Worm (Caenorhabditis elegans) whole organism, L1 larva: ENCODE data around the gene R08C7.1.

Source experiments
- C04F5.9 ChIP-seq: sonication (generic microtip); optimal IDR thresholded peaks from 2 replicates; lab custom pipeline; 2016; ENCODE audit warnings: missing genetic modification characterization, missing compliant biosample characterization
- C34B4.2 ChIP-seq: sonication (generic microtip); optimal IDR thresholded peaks from 2 replicates; lab custom pipeline; 2017; ENCODE audit warnings: mild to moderate bottlenecking, missing genetic modification characterization, missing compliant biosample characterization
- Y116A8C.19 ChIP-seq: sonication (generic microtip); optimal IDR thresholded peaks from 2 replicates; lab custom pipeline; 2016; ENCODE audit warnings: missing compliant biosample characterization, missing genetic modification characterization, borderline replicate concordance
- aha-1 ChIP-seq: fragments of 150-350 bp; optimal IDR thresholded peaks from 2 replicates; lab custom pipeline; 2014; ENCODE audit warnings: missing biosample characterization, missing genetic modification characterization
- alr-1 ChIP-seq: fragments of 200-800 bp; sonication (Bioruptor generic); optimal IDR thresholded peaks from 2 replicates; lab custom pipeline; 2018; ENCODE audit warnings: borderline replicate concordance, mild to moderate bottlenecking, missing genetic modification characterization, missing compliant biosample characterization
- aly-2 ChIP-seq: fragments of 150-350 bp; optimal IDR thresholded peaks from 2 replicates; lab custom pipeline; 2014; ENCODE audit warnings: missing biosample characterization, missing genetic modification characterization
- ceh-8 ChIP-seq: fragments of 200-800 bp; sonication (Bioruptor generic); optimal IDR thresholded peaks from 2 replicates; lab custom pipeline; 2018; ENCODE audit warnings: mild to moderate bottlenecking, missing genetic modification characterization, moderate library complexity, missing compliant biosample characterization
- ceh-90 ChIP-seq: sonication (generic microtip); optimal IDR thresholded peaks from 2 replicates; lab custom pipeline; 2016; ENCODE audit warnings: missing genetic modification characterization, missing compliant biosample characterization
- efl-3 ChIP-seq: fragments of 200-800 bp; sonication (Bioruptor generic); optimal IDR thresholded peaks from 2 replicates; lab custom pipeline; 2018; ENCODE audit warnings: mild to moderate bottlenecking, missing genetic modification characterization, missing compliant biosample characterization
- egl-13 ChIP-seq: sonication (generic microtip); optimal IDR thresholded peaks from 2 replicates; lab custom pipeline; 2016; ENCODE audit warnings: missing genotype, missing genetic modification reagents, missing genetic modification characterization, missing compliant biosample characterization
- egl-27 ChIP-seq, 2 experiments: fragments of 150-350 bp in 1 of 2; sonication (generic microtip); optimal IDR thresholded peaks; 3 replicates each; lab custom pipeline; 2017 to 2018; ENCODE audit warnings: missing biosample characterization in 2 of 2, missing genetic modification characterization in 2 of 2, missing genetic modification reagents in 2 of 2
- elt-2 ChIP-seq: sonication (generic microtip); optimal IDR thresholded peaks from 2 replicates; lab custom pipeline; 2016; ENCODE audit warnings: missing genetic modification characterization, mild to moderate bottlenecking, inconsistent platforms, missing compliant biosample characterization, missing genetic modification reagents
- fkh-8 ChIP-seq: sonication (generic microtip); optimal IDR thresholded peaks from 2 replicates; lab custom pipeline; 2016; ENCODE audit warnings: mild to moderate bottlenecking, missing genetic modification characterization, missing compliant biosample characterization
- fos-1 ChIP-seq: fragments of 150-350 bp; optimal IDR thresholded peaks from 2 replicates; lab custom pipeline; 2014; ENCODE audit warnings: missing biosample characterization, missing genetic modification characterization
- hlh-4 ChIP-seq: sonication (generic microtip); optimal IDR thresholded peaks from 2 replicates; lab custom pipeline; 2016; ENCODE audit warnings: mild to moderate bottlenecking, missing genetic modification characterization, missing compliant biosample characterization
- isw-1 ChIP-seq: fragments of 200-800 bp; sonication (Bioruptor generic); IDR thresholded peaks from 2 replicates; pipeline ENCODE4 v1.3.6; 2022; ENCODE audit warnings: missing genetic modification characterization, missing compliant biosample characterization
- jun-1 ChIP-seq: fragments of 150-350 bp; optimal IDR thresholded peaks from 2 replicates; lab custom pipeline; 2014; ENCODE audit warnings: missing biosample characterization, missing genetic modification reagents, missing genetic modification characterization
- lin-13 ChIP-seq: fragments of 150-350 bp; optimal IDR thresholded peaks from 2 replicates; lab custom pipeline; 2014; ENCODE audit warnings: missing biosample characterization, missing genetic modification reagents, missing genetic modification characterization
- lin-14 ChIP-seq: fragments of 200-800 bp; sonication (Bioruptor generic); optimal IDR thresholded peaks from 2 replicates; lab custom pipeline; 2018; ENCODE audit warnings: mild to moderate bottlenecking, missing genetic modification characterization, moderate library complexity, missing compliant biosample characterization
- lin-35 ChIP-seq, 2 experiments: fragments of 150-350 bp; optimal IDR thresholded peaks; 2 replicates each; lab custom pipeline; 2014; ENCODE audit warnings: missing biosample characterization in 2 of 2, missing genetic modification characterization in 2 of 2, missing genetic modification reagents in 2 of 2
- lin-39 ChIP-seq: fragments of 150-350 bp; optimal IDR thresholded peaks from 2 replicates; lab custom pipeline; 2014; ENCODE audit warnings: missing biosample characterization, missing genetic modification reagents, missing genetic modification characterization
- lir-3 ChIP-seq: sonication (generic microtip); optimal IDR thresholded peaks from 2 replicates; lab custom pipeline; 2016; ENCODE audit warnings: mild to moderate bottlenecking, missing genetic modification characterization, moderate library complexity, missing compliant biosample characterization; ENCODE audit not compliant: poor library complexity
- mdl-1 ChIP-seq, 2 experiments: fragments of 150-350 bp; optimal IDR thresholded peaks; 2 replicates each; lab custom pipeline; 2014 to 2017; ENCODE audit warnings: missing biosample characterization in 2 of 2, missing genetic modification characterization in 2 of 2, inconsistent platforms in 1 of 2
- mef-2 ChIP-seq: fragments of 150-350 bp; optimal IDR thresholded peaks from 2 replicates; lab custom pipeline; 2014; ENCODE audit warnings: missing biosample characterization, missing genetic modification characterization
- nhr-11 ChIP-seq: fragments of 150-350 bp; optimal IDR thresholded peaks from 2 replicates; lab custom pipeline; 2014; ENCODE audit warnings: missing biosample characterization, missing genetic modification characterization
- nhr-12 ChIP-seq: sonication (generic microtip); optimal IDR thresholded peaks from 2 replicates; lab custom pipeline; 2017; ENCODE audit warnings: missing biosample characterization, missing genetic modification characterization
- nhr-20 ChIP-seq: sonication (generic microtip); optimal IDR thresholded peaks from 2 replicates; lab custom pipeline; 2016; ENCODE audit warnings: mild to moderate bottlenecking, missing genetic modification characterization, missing compliant biosample characterization
- nhr-237 ChIP-seq: fragments of 150-350 bp; optimal IDR thresholded peaks from 2 replicates; lab custom pipeline; 2014; ENCODE audit warnings: missing biosample characterization, missing genetic modification characterization
- nhr-71 ChIP-seq: sonication (generic microtip); optimal IDR thresholded peaks from 2 replicates; lab custom pipeline; 2016; ENCODE audit warnings: mild to moderate bottlenecking, missing genetic modification characterization, moderate library complexity, missing compliant biosample characterization
- nhr-77 ChIP-seq: fragments of 150-350 bp; optimal IDR thresholded peaks from 2 replicates; lab custom pipeline; 2014; ENCODE audit warnings: missing biosample characterization, missing genetic modification characterization
- nhr-84 ChIP-seq: sonication (generic microtip); optimal IDR thresholded peaks from 2 replicates; lab custom pipeline; 2017; ENCODE audit warnings: missing biosample characterization, missing genetic modification characterization
- nhr-85 ChIP-seq: sonication (generic microtip); peaks from one replicate; lab custom pipeline; 2016; ENCODE audit warnings: missing genetic modification characterization, inconsistent platforms, missing compliant biosample characterization
- nhr-90 ChIP-seq: sonication (generic microtip); optimal IDR thresholded peaks from 2 replicates; lab custom pipeline; 2016; ENCODE audit warnings: mild to moderate bottlenecking, missing genetic modification characterization, missing compliant biosample characterization; ENCODE audit not compliant: poor library complexity
- pag-3 ChIP-seq: sonication (generic microtip); optimal IDR thresholded peaks from 2 replicates; lab custom pipeline; 2017; ENCODE audit warnings: missing genetic modification characterization, mild to moderate bottlenecking, missing compliant biosample characterization, antibody characterized with exemption, borderline replicate concordance; ENCODE audit not compliant: insufficient read depth
- pax-3 ChIP-seq: fragments of 200-800 bp; sonication (Bioruptor generic); optimal IDR thresholded peaks from 2 replicates; lab custom pipeline; 2018; ENCODE audit warnings: mild to moderate bottlenecking, missing genetic modification characterization, moderate library complexity, missing compliant biosample characterization
- rnt-1 ChIP-seq: sonication (generic microtip); optimal IDR thresholded peaks from 2 replicates; lab custom pipeline; 2016; ENCODE audit warnings: mild to moderate bottlenecking, missing genetic modification characterization, moderate library complexity, missing compliant biosample characterization
- sptf-1 ChIP-seq: fragments of 150-350 bp; optimal IDR thresholded peaks from 2 replicates; lab custom pipeline; 2014; ENCODE audit warnings: missing biosample characterization, missing genetic modification characterization
- sup-37 ChIP-seq: fragments of 200-800 bp; sonication (Bioruptor generic); optimal IDR thresholded peaks from 2 replicates; lab custom pipeline; 2018; ENCODE audit warnings: mild to moderate bottlenecking, missing genetic modification characterization, missing compliant biosample characterization
- swsn-7 ChIP-seq: sonication (generic microtip); optimal IDR thresholded peaks from 2 replicates; lab custom pipeline; 2016; ENCODE audit warnings: missing genetic modification characterization, missing compliant biosample characterization
- tbx-2 ChIP-seq: sonication (generic microtip); optimal IDR thresholded peaks from 2 replicates; lab custom pipeline; 2016; ENCODE audit warnings: missing genetic modification characterization, missing compliant biosample characterization
- unc-130 ChIP-seq: fragments of 150-350 bp; optimal IDR thresholded peaks from 2 replicates; lab custom pipeline; 2017; ENCODE audit warnings: missing biosample characterization, missing genetic modification characterization, inconsistent platforms
- unc-62 ChIP-seq: fragments of 150-350 bp; optimal IDR thresholded peaks from 2 replicates; lab custom pipeline; 2014; ENCODE audit warnings: missing biosample characterization, missing genetic modification reagents, missing genetic modification characterization
- unc-98 ChIP-seq: fragments of 200-800 bp; sonication (Bioruptor generic); IDR thresholded peaks from 2 replicates; pipeline ENCODE4 v1.3.6; 2022; ENCODE audit warnings: missing genetic modification characterization, missing compliant biosample characterization
- xbp-1 ChIP-seq: sonication (generic microtip); optimal IDR thresholded peaks from 2 replicates; lab custom pipeline; 2016; ENCODE audit warnings: missing genetic modification characterization, missing compliant biosample characterization
- zip-4 ChIP-seq: fragments of 200-800 bp; sonication (Bioruptor generic); optimal IDR thresholded peaks from 2 replicates; lab custom pipeline; 2018; ENCODE audit warnings: mild to moderate bottlenecking, missing genetic modification characterization, moderate library complexity, missing compliant biosample characterization

The R08C7.1 gene

DNA sequence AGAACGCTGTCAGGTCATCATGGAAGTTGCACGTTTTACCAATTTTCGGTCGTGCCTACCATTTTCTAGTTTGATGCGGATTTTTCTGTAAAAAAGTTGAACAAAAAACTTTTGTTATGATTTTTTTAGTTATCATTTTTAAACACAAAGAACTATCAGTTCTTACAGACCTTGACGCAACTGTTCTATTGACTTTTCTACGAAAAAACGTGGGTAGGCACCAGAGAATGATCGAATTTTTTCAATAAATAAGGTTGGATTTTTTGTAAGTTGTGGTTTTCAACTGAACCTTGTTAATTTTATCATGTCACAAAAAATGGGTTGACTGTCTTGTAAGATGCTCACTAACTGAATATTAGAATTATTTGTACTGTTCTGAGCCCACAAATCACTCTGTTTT lies 26.9 kb downstream of the R08C7.1 start (continued):
- TF ChIP-seq nhr-85 (tag; lab: Kevin White, UChicago), result peak; percentile 45
- TF ChIP-seq xbp-1 (tag; lab: Kevin White, UChicago), result no peak
- TF ChIP-seq tbx-2, result no peak
- TF ChIP-seq zip-4, result no peak
- no peak for TF ChIP-seq nhr-12 (tag; lab: Kevin White, UChicago)
- TF ChIP-seq C34B4.2 (tag; lab: Kevin White, UChicago), result no peak
- TF ChIP-seq pag-3 (tag; lab: Kevin White, UChicago), result no peak
- no peak for TF ChIP-seq ceh-90
- no peak for TF ChIP-seq C04F5.9 (tag; lab: Kevin White, UChicago)
- TF ChIP-seq nhr-237 (tag; lab: Kevin White, UChicago), result no peak
- TF ChIP-seq unc-98 (GFP tag; lab: Robert Waterston, UW), result no peak
- TF ChIP-seq jun-1 (tag; lab: Kevin White, UChicago), result no peak

DNA sequence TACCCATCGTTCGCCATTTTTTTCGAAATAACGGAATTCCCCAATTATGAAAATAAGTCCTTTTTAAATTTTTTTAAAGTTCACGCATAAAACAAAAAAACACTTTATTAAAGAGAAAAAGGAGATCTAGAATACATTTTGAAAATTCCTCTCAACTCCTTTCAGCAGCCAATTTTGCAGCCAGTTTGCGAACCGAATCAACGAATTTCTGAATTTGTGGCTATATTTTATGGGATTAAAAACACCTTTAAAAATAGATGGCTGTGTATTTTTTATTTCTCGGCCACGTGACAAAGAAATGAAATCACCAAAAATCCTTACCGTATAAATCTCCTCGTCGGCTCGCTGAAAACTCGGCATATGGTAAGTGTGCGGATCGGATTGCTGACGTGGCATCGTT lies 28.4 kb downstream of the R08C7.1 start, which contains the start of gene M01H9.10:
M01H9.10 (minus strand) TSS at position 101 of the 400 bp plus-strand sequence.
- no peak for TF ChIP-seq efl-3 (GFP tag; lab: Kevin White, UChicago)
- TF ChIP-seq fos-1 (tag; lab: Kevin White, UChicago), result no peak
- TF ChIP-seq ceh-8 (GFP tag; lab: Kevin White, UChicago), result no peak
- no peak for TF ChIP-seq pax-3 (tag; lab: Kevin White, UChicago)
- no peak for TF ChIP-seq lir-3 (tag; lab: Kevin White, UChicago)
- TF ChIP-seq xbp-1 (tag; lab: Kevin White, UChicago), result no peak

DNA sequence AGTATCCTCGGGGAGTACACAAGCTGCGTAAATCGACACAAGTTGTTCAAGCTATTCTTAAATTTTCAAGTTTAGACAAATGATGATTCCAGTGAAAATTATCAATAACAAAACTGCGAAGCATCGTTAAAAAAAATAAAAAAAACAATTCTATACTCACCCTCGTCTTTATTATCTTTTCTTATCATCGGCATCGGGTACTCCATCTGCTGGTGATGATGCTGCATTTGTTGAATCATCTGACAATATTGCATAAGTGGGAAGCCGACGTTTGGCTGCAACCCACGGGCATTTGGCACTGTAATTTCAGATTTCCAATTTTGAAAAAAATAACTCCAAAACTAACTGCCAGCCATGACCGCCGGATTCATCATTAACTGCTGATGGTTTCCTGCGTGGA lies 29.6 kb downstream of the R08C7.1 start:
- TF ChIP-seq hlh-4 (tag; lab: Kevin White, UChicago) (no peak), nhr-20 (tag; lab: Kevin White, UChicago) (no peak), sptf-1 (tag; lab: Kevin White, UChicago) (no peak), elt-2 (peak; percentile 26), swsn-7 (tag; lab: Kevin White, UChicago) (no peak), pax-3 (tag; lab: Kevin White, UChicago) (no peak), lin-39 (tag; lab: Kevin White, UChicago) (no peak)

DNA sequence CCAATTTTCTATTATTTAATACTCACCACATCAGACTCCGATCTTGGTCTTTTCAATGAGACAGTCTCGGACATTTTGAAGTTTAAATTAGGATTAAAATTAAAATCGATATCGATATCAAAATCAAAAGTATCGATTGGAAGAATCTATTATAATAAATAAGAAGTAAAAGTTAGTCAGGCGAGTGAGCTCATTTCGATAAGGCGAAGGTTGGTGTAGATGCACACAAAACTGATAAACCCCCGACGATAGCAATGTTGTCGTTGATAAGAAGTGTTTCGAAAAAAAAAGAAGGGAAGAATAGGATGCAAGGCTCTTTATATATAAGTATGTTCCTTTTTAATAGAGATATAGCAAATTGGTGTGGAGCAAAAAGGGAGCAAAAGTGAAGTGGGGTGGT lies 30.9 kb downstream of the R08C7.1 start, which contains the start of gene M01H9.4:
M01H9.4 (minus strand) TSS at position 379 of the 400 bp plus-strand sequence.
- TF ChIP-seq fkh-8 (tag; lab: Kevin White, UChicago), result no peak
- TF ChIP-seq unc-130 (tag; lab: Kevin White, UChicago), result no peak
- TF ChIP-seq nhr-90 (tag; lab: Kevin White, UChicago), result peak; percentile 9
- TF ChIP-seq nhr-12 (tag; lab: Kevin White, UChicago), result no peak
- TF ChIP-seq jun-1 (tag; lab: Kevin White, UChicago), result peak; percentile 2
- no peak for TF ChIP-seq nhr-84 (tag; lab: Kevin White, UChicago)
- peak in 1 of 2 experiments; percentile 6 for TF ChIP-seq lin-35 (GFP tag; optimal IDR thresholded peaks at IDR 0.05; lab: Kevin White, UChicago)
- no peak for TF ChIP-seq Y116A8C.19 (tag; lab: Kevin White, UChicago)
- TF ChIP-seq alr-1, result no peak
- no peak for TF ChIP-seq ceh-8 (GFP tag; lab: Kevin White, UChicago)
- TF ChIP-seq tbx-2, result no peak
- peak; percentile 17 for TF ChIP-seq nhr-71 (tag; lab: Kevin White, UChicago)
- TF ChIP-seq aha-1, result no peak
- no peak for TF ChIP-seq sptf-1 (tag; lab: Kevin White, UChicago)
- TF ChIP-seq mef-2 (tag; lab: Kevin White, UChicago), result no peak
- no peak for TF ChIP-seq rnt-1
- TF ChIP-seq sup-37, result no peak
- TF ChIP-seq nhr-77 (tag; lab: Kevin White, UChicago), result no peak
- TF ChIP-seq zip-4, result no peak
- TF ChIP-seq isw-1 (GFP tag; lab: Robert Waterston, UW), result no peak
- TF ChIP-seq aly-2, result no peak
- no peak for TF ChIP-seq unc-62 (GFP tag; lab: Kevin White, UChicago)
- no peak for TF ChIP-seq nhr-11
- TF ChIP-seq lin-13, result no peak
- TF ChIP-seq fos-1 (tag; lab: Kevin White, UChicago), result no peak
- TF ChIP-seq mdl-1 (tag; optimal IDR thresholded peaks at IDR 0.05; lab: Kevin White, UChicago), result no peak
- TF ChIP-seq egl-13, result no peak
- TF ChIP-seq lin-14, result no peak
- TF ChIP-seq efl-3 (GFP tag; lab: Kevin White, UChicago), result no peak
- TF ChIP-seq egl-27 (tag; optimal IDR thresholded peaks at IDR 0.05; lab: Kevin White, UChicago), result no peak
- no peak for TF ChIP-seq lir-3 (tag; lab: Kevin White, UChicago)
- no peak for TF ChIP-seq xbp-1 (tag; lab: Kevin White, UChicago)
